Worm (Caenorhabditis elegans) whole organism, midembryonic: Measurements from ENCODE around the gene F12E12.1.

Experiments used
- flt-1 ChIP-seq: fragments of 200-800 bp; sonication (Bioruptor generic); IDR thresholded peaks from 2 replicates; pipeline ENCODE4 v1.3.6; 2022; ENCODE audit warnings: missing genetic modification characterization, missing compliant biosample characterization
- klf-2 ChIP-seq: fragments of 200-800 bp; sonication (Bioruptor generic); conservative IDR thresholded peaks from 2 replicates; pipeline ENCODE4 v1.3.6; 2022; ENCODE audit warnings: missing genetic modification reagents, missing genetic modification characterization, missing compliant biosample characterization
- med-1 ChIP-seq: sonication (generic microtip); optimal IDR thresholded peaks from 2 replicates; lab custom pipeline; 2017; ENCODE audit warnings: missing genetic modification characterization, mild to moderate bottlenecking, missing compliant biosample characterization, antibody characterized with exemption, missing genetic modification reagents; ENCODE audit not compliant: insufficient read depth
- ref-1 ChIP-seq: fragments of 200-800 bp; sonication (Bioruptor generic); conservative IDR thresholded peaks from 2 replicates; pipeline ENCODE4 v1.3.6; 2022; ENCODE audit warnings: missing genetic modification reagents, missing genetic modification characterization, missing compliant biosample characterization
- ztf-29 ChIP-seq: fragments of 200-800 bp; sonication (Bioruptor generic); IDR thresholded peaks from 2 replicates; pipeline ENCODE4 v1.3.6; 2022; ENCODE audit warnings: missing genetic modification reagents, missing genetic modification characterization, missing compliant biosample characterization

- no peak for TF ChIP-seq klf-2 (GFP tag; lab: Robert Waterston, UW)
- no peak for TF ChIP-seq ztf-29 (GFP tag; lab: Robert Waterston, UW)
- no peak for TF ChIP-seq ref-1 (GFP tag; lab: Robert Waterston, UW)
- TF ChIP-seq flt-1 (GFP tag; lab: Robert Waterston, UW): no peak
- TF ChIP-seq med-1 (GFP tag; lab: Kevin White, UChicago): no peak
Observed at ce11 chrII:3750685-3751084, 9.0 kb downstream of the F12E12.1 start, which contains the start of gene fbxb-91.
